Worm (Caenorhabditis elegans) whole organism, L1 larva: Measurements from ENCODE around the gene F23F1.5.
A peak's percentile ranks its signal among the peaks of the same experiment; 100 is the strongest.

Experiments used
- C04F5.9 ChIP-seq: sonication (generic microtip); optimal IDR thresholded peaks from 2 replicates; lab custom pipeline; 2016; ENCODE audit warnings: missing genetic modification characterization, missing compliant biosample characterization
- Y116A8C.19 ChIP-seq: sonication (generic microtip); optimal IDR thresholded peaks from 2 replicates; lab custom pipeline; 2016; ENCODE audit warnings: missing compliant biosample characterization, missing genetic modification characterization, borderline replicate concordance
- aha-1 ChIP-seq: fragments of 150-350 bp; optimal IDR thresholded peaks from 2 replicates; lab custom pipeline; 2014; ENCODE audit warnings: missing biosample characterization, missing genetic modification characterization
- alr-1 ChIP-seq: fragments of 200-800 bp; sonication (Bioruptor generic); optimal IDR thresholded peaks from 2 replicates; lab custom pipeline; 2018; ENCODE audit warnings: borderline replicate concordance, mild to moderate bottlenecking, missing genetic modification characterization, missing compliant biosample characterization
- blmp-1 ChIP-seq: fragments of 150-350 bp; optimal IDR thresholded peaks from 2 replicates; lab custom pipeline; 2014; ENCODE audit warnings: missing biosample characterization, missing genetic modification characterization
- ceh-8 ChIP-seq: fragments of 200-800 bp; sonication (Bioruptor generic); optimal IDR thresholded peaks from 2 replicates; lab custom pipeline; 2018; ENCODE audit warnings: mild to moderate bottlenecking, missing genetic modification characterization, moderate library complexity, missing compliant biosample characterization
- ceh-88 ChIP-seq: fragments of 200-800 bp; sonication (Bioruptor generic); IDR thresholded peaks from 2 replicates; pipeline ENCODE4 v1.3.6; 2022; ENCODE audit warnings: missing genetic modification characterization, missing compliant biosample characterization
- ceh-90 ChIP-seq: sonication (generic microtip); optimal IDR thresholded peaks from 2 replicates; lab custom pipeline; 2016; ENCODE audit warnings: missing genetic modification characterization, missing compliant biosample characterization
- ces-1 ChIP-seq: fragments of 150-350 bp; optimal IDR thresholded peaks from 2 replicates; lab custom pipeline; 2014; ENCODE audit warnings: missing biosample characterization, missing genetic modification reagents, missing genetic modification characterization
- dpl-1 ChIP-seq, 3 experiments: fragments of 150-350 bp in 2 of 3; sonication (generic microtip) in 1 of 3; optimal IDR thresholded peaks; 2 replicates each; lab custom pipeline; 2014 to 2017; ENCODE audit warnings: missing biosample characterization in 3 of 3, missing genetic modification characterization in 3 of 3, missing genetic modification reagents in 3 of 3
- dsc-1 ChIP-seq: sonication (generic microtip); optimal IDR thresholded peaks from 2 replicates; lab custom pipeline; 2016; ENCODE audit warnings: mild to moderate bottlenecking, missing genetic modification characterization, missing compliant biosample characterization
- efl-1 ChIP-seq, 4 experiments: fragments of 150-350 bp; optimal IDR thresholded peaks in 3 of 4; peaks in 1 of 4; 1 replicate in 1 of 4; 2 replicates in 3 of 4; lab custom pipeline; 2014; ENCODE audit warnings: missing biosample characterization in 2 of 4, missing genetic modification characterization in 2 of 4, missing genetic modification reagents in 2 of 4
- elt-3 ChIP-seq, 6 experiments: fragments of 150-350 bp in 1 of 6; sonication (generic microtip); optimal IDR thresholded peaks; 2 replicates each; lab custom pipeline; 2017 to 2018; ENCODE audit warnings: missing biosample characterization in 6 of 6, missing genetic modification characterization in 6 of 6, inconsistent platforms in 1 of 6
- ets-5 ChIP-seq: fragments of 200-800 bp; sonication (Bioruptor generic); IDR thresholded peaks from 2 replicates; pipeline ENCODE4 v1.3.6; 2022; ENCODE audit warnings: missing genetic modification characterization, missing compliant biosample characterization
- fkh-10 ChIP-seq: sonication (generic microtip); optimal IDR thresholded peaks from 2 replicates; lab custom pipeline; 2017; ENCODE audit warnings: missing biosample characterization, missing genetic modification reagents, missing genetic modification characterization
- fkh-4 ChIP-seq: sonication (generic microtip); optimal IDR thresholded peaks from 2 replicates; lab custom pipeline; 2016; ENCODE audit warnings: missing compliant biosample characterization, missing genetic modification characterization, borderline replicate concordance
- fkh-8 ChIP-seq: sonication (generic microtip); optimal IDR thresholded peaks from 2 replicates; lab custom pipeline; 2016; ENCODE audit warnings: mild to moderate bottlenecking, missing genetic modification characterization, missing compliant biosample characterization
- grh-1 ChIP-seq: fragments of 200-800 bp; sonication (Bioruptor generic); IDR thresholded peaks from 2 replicates; pipeline ENCODE4 v1.3.6; 2022; ENCODE audit warnings: missing genetic modification reagents, missing genetic modification characterization, missing compliant biosample characterization
- hlh-4 ChIP-seq: sonication (generic microtip); optimal IDR thresholded peaks from 2 replicates; lab custom pipeline; 2016; ENCODE audit warnings: mild to moderate bottlenecking, missing genetic modification characterization, missing compliant biosample characterization
- hpl-2 ChIP-seq: fragments of 150-350 bp; optimal IDR thresholded peaks from 2 replicates; lab custom pipeline; 2014; ENCODE audit warnings: missing biosample characterization, missing genetic modification reagents, missing genetic modification characterization
- isw-1 ChIP-seq: fragments of 200-800 bp; sonication (Bioruptor generic); IDR thresholded peaks from 2 replicates; pipeline ENCODE4 v1.3.6; 2022; ENCODE audit warnings: missing genetic modification characterization, missing compliant biosample characterization
- lin-14 ChIP-seq: fragments of 200-800 bp; sonication (Bioruptor generic); optimal IDR thresholded peaks from 2 replicates; lab custom pipeline; 2018; ENCODE audit warnings: mild to moderate bottlenecking, missing genetic modification characterization, moderate library complexity, missing compliant biosample characterization
- lir-3 ChIP-seq: sonication (generic microtip); optimal IDR thresholded peaks from 2 replicates; lab custom pipeline; 2016; ENCODE audit warnings: mild to moderate bottlenecking, missing genetic modification characterization, moderate library complexity, missing compliant biosample characterization; ENCODE audit not compliant: poor library complexity
- lsy-2 ChIP-seq, 2 experiments: fragments of 150-350 bp; optimal IDR thresholded peaks; 2 replicates each; lab custom pipeline; 2014; ENCODE audit warnings: missing biosample characterization in 2 of 2, missing genetic modification characterization in 2 of 2
- mdl-1 ChIP-seq, 2 experiments: fragments of 150-350 bp; optimal IDR thresholded peaks; 2 replicates each; lab custom pipeline; 2014 to 2017; ENCODE audit warnings: missing biosample characterization in 2 of 2, missing genetic modification characterization in 2 of 2, inconsistent platforms in 1 of 2
- nhr-28 ChIP-seq: fragments of 150-350 bp; optimal IDR thresholded peaks from 2 replicates; lab custom pipeline; 2014; ENCODE audit warnings: missing biosample characterization, missing genetic modification characterization
- nhr-76 ChIP-seq: sonication (generic microtip); optimal IDR thresholded peaks from 2 replicates; lab custom pipeline; 2017; ENCODE audit warnings: missing biosample characterization, missing genetic modification characterization
- nhr-84 ChIP-seq: sonication (generic microtip); optimal IDR thresholded peaks from 2 replicates; lab custom pipeline; 2017; ENCODE audit warnings: missing biosample characterization, missing genetic modification characterization
- nhr-85 ChIP-seq: sonication (generic microtip); peaks from one replicate; lab custom pipeline; 2016; ENCODE audit warnings: missing genetic modification characterization, inconsistent platforms, missing compliant biosample characterization
- pqm-1 ChIP-seq: sonication (generic microtip); optimal IDR thresholded peaks from 3 replicates; lab custom pipeline; 2017; ENCODE audit warnings: missing biosample characterization, missing genetic modification characterization
- rnt-1 ChIP-seq: sonication (generic microtip); optimal IDR thresholded peaks from 2 replicates; lab custom pipeline; 2016; ENCODE audit warnings: mild to moderate bottlenecking, missing genetic modification characterization, moderate library complexity, missing compliant biosample characterization
- skn-1 ChIP-seq: fragments of 150-350 bp; optimal IDR thresholded peaks from 2 replicates; lab custom pipeline; 2014; ENCODE audit warnings: missing biosample characterization, missing genetic modification characterization
- snpc-4 ChIP-seq: fragments of 150-350 bp; optimal IDR thresholded peaks from 2 replicates; lab custom pipeline; 2014; ENCODE audit warnings: missing biosample characterization, missing genetic modification characterization
- sox-4 ChIP-seq: sonication (generic microtip); optimal IDR thresholded peaks from 2 replicates; lab custom pipeline; 2016; ENCODE audit warnings: missing genetic modification characterization, missing compliant biosample characterization
- unc-130 ChIP-seq: fragments of 150-350 bp; optimal IDR thresholded peaks from 2 replicates; lab custom pipeline; 2017; ENCODE audit warnings: missing biosample characterization, missing genetic modification characterization, inconsistent platforms
- unc-30 ChIP-seq: sonication (generic microtip); optimal IDR thresholded peaks from 2 replicates; lab custom pipeline; 2017; ENCODE audit warnings: missing biosample characterization, missing genetic modification characterization
- unc-62 ChIP-seq: fragments of 150-350 bp; optimal IDR thresholded peaks from 2 replicates; lab custom pipeline; 2014; ENCODE audit warnings: missing biosample characterization, missing genetic modification reagents, missing genetic modification characterization
- vab-15 ChIP-seq: sonication (generic microtip); optimal IDR thresholded peaks from 2 replicates; lab custom pipeline; 2017; ENCODE audit warnings: missing genotype, mild to moderate bottlenecking, missing genetic modification characterization, missing compliant biosample characterization
- zag-1 ChIP-seq: fragments of 150-350 bp; optimal IDR thresholded peaks from 2 replicates; lab custom pipeline; 2014; ENCODE audit warnings: missing biosample characterization, missing genetic modification characterization
- ztf-4 ChIP-seq: fragments of 150-350 bp; optimal IDR thresholded peaks from 2 replicates; lab custom pipeline; 2014; ENCODE audit warnings: missing biosample characterization, missing genetic modification characterization

The F23F1.5 gene

DNA sequence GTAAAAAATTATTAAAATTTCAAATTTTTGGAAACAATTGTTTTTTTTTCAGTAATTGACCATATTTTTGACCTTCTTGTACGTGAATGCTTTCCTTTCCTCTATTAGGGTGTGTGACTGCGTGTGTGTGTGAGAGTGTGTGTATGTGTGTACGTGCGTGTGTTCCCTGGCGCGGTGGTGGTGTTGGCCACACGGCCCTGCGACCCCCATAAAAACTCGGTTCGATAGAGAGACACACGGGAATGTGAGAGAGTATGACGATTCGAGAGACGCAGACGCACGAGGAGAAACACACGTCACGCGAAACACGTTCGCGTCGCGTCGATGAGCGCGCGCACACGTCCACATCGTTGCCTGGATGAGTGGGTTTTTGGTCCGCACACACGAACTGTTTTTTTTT lies 12.6 kb downstream of the F23F1.5 start (continued):
- TF ChIP-seq mdl-1 (tag; optimal IDR thresholded peaks at IDR 0.05; lab: Kevin White, UChicago) (peak in 1 of 2 experiments; percentile 81), C04F5.9 (tag; lab: Kevin White, UChicago) (peak; percentile 43), lir-3 (no peak), nhr-84 (no peak), nhr-76 (no peak), ceh-8 (GFP tag; lab: Kevin White, UChicago) (peak; percentile 26), fkh-10 (GFP tag; lab: Kevin White, UChicago) (peak; percentile 23), ztf-4 (no peak), elt-3 (tag; optimal IDR thresholded peaks at IDR 0.05; lab: Kevin White, UChicago) (peak in 2 of 6 experiments; percentile 43 to 45), aha-1 (tag; lab: Kevin White, UChicago) (no peak), ces-1 (no peak), dsc-1 (peak; percentile 54), zag-1 (no peak), ets-5 (no peak), unc-30 (tag; lab: Kevin White, UChicago) (no peak)

ce11 chrII:12685-13084 lies 18.7 kb downstream of the F23F1.5 start, which contains the start of gene best-3:
Gene best-3 (plus strand): TSS chrII:12985.
- TF ChIP-seq lin-14 (no peak), elt-3 (tag; optimal IDR thresholded peaks at IDR 0.05; lab: Kevin White, UChicago) (no peak), nhr-85 (tag; lab: Kevin White, UChicago) (no peak), sox-4 (no peak), nhr-76 (no peak), efl-1 (optimal IDR thresholded peaks at IDR 0.05; lab: Kevin White, UChicago) (no peak), efl-1 (GFP tag; optimal IDR thresholded peaks at IDR 0.05 in 1 of 2; lab: Kevin White, UChicago) (no peak), fkh-4 (tag; lab: Kevin White, UChicago) (no peak), snpc-4 (tag; lab: Kevin White, UChicago) (no peak)

- TF ChIP-seq grh-1 (GFP tag; lab: Robert Waterston, UW): no peak
- no peak for TF ChIP-seq Y116A8C.19 (tag; lab: Kevin White, UChicago)
- TF ChIP-seq isw-1 (GFP tag; lab: Robert Waterston, UW): no peak
- TF ChIP-seq ces-1: no peak
- no peak for TF ChIP-seq lin-14
- no peak for TF ChIP-seq lsy-2 (tag; optimal IDR thresholded peaks at IDR 0.05; lab: Kevin White, UChicago)
- TF ChIP-seq alr-1 (tag; lab: Kevin White, UChicago): no peak
- no peak for TF ChIP-seq vab-15
- no peak for TF ChIP-seq rnt-1 (tag; lab: Kevin White, UChicago)
- TF ChIP-seq unc-30 (tag; lab: Kevin White, UChicago): no peak
- TF ChIP-seq fkh-10 (GFP tag; lab: Kevin White, UChicago): no peak
- no peak for TF ChIP-seq snpc-4 (tag; lab: Kevin White, UChicago)
- TF ChIP-seq fkh-8 (tag; lab: Kevin White, UChicago): no peak
- TF ChIP-seq blmp-1: no peak
- TF ChIP-seq nhr-28 (tag; lab: Kevin White, UChicago): no peak
- no peak for TF ChIP-seq skn-1 (tag; lab: Kevin White, UChicago)
These were observed 19.6 kb downstream of the F23F1.5 start, which contains the start of gene best-4 for ce11 chrII:11783-12182. Gene best-4 (minus strand): TSS chrII:11883.

DNA sequence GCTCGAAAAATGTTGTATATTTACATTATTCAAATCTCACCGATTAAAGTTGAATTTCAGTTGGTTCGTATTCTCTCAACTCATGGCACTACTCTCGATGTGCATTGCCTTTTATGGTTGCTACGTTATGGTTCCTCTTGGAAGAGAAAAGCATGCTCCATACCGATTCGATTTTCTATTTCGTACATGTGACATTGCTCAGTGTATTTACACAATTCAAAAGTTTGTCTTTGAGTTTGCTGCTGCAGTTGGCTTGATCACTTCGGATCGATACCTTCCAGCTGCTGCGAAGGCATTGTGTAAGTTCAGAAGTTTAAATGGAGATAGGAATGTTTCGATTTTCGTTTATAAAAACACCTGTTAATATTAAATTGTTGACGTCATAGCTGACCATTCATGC lies 23.2 kb downstream of the F23F1.5 start:
- TF ChIP-seq fkh-8 (tag; lab: Kevin White, UChicago) (no peak), unc-62 (GFP tag; lab: Kevin White, UChicago) (no peak), pqm-1 (tag; lab: Kevin White, UChicago) (no peak), ceh-88 (GFP tag; lab: Robert Waterston, UW) (no peak), ceh-90 (tag; lab: Kevin White, UChicago) (no peak), hlh-4 (tag; lab: Kevin White, UChicago) (no peak), Y116A8C.19 (tag; lab: Kevin White, UChicago) (no peak), isw-1 (GFP tag; lab: Robert Waterston, UW) (no peak), hpl-2 (GFP tag; lab: Kevin White, UChicago) (no peak), unc-130 (tag; lab: Kevin White, UChicago) (no peak), ceh-8 (GFP tag; lab: Kevin White, UChicago) (no peak), dpl-1 (GFP tag; optimal IDR thresholded peaks at IDR 0.05; lab: Kevin White, UChicago) (no peak)
